Worm (Caenorhabditis elegans) whole organism, L2 larva: ENCODE data around the gene C53B4.3.

Experiments used
- ceh-82 ChIP-seq: fragments of 150-350 bp; optimal IDR thresholded peaks from 2 replicates; lab custom pipeline; 2014; ENCODE audit warnings: missing biosample characterization, missing genetic modification characterization
- lin-39 ChIP-seq: fragments of 150-350 bp; optimal IDR thresholded peaks from 2 replicates; lab custom pipeline; 2014; ENCODE audit warnings: missing biosample characterization, missing genetic modification reagents, missing genetic modification characterization
- nhr-12 ChIP-seq: fragments of 150-350 bp; optimal IDR thresholded peaks from 2 replicates; lab custom pipeline; 2014; ENCODE audit warnings: missing biosample characterization, missing genetic modification characterization
- nhr-21 ChIP-seq: fragments of 150-350 bp; optimal IDR thresholded peaks from 2 replicates; lab custom pipeline; 2014; ENCODE audit warnings: missing biosample characterization, missing genetic modification characterization
- nhr-237 ChIP-seq: fragments of 150-350 bp; optimal IDR thresholded peaks from 2 replicates; lab custom pipeline; 2014; ENCODE audit warnings: missing biosample characterization, missing genetic modification characterization
- nhr-6 ChIP-seq: fragments of 150-350 bp; optimal IDR thresholded peaks from 2 replicates; lab custom pipeline; 2014; ENCODE audit warnings: missing biosample characterization, missing genetic modification characterization
- ztf-11 ChIP-seq: sonication (generic microtip); optimal IDR thresholded peaks from 2 replicates; lab custom pipeline; 2017; ENCODE audit warnings: missing biosample characterization, missing genetic modification characterization
- ztf-4 ChIP-seq: fragments of 150-350 bp; optimal IDR thresholded peaks from 2 replicates; lab custom pipeline; 2014; ENCODE audit warnings: missing biosample characterization, missing genetic modification characterization

ce11 chrIV:8933575-8933974, 39.9 kb downstream of the C53B4.3 start, which contains the start of gene D1046.4:
- TF ChIP-seq ztf-4 (tag; lab: Kevin White, UChicago), result no peak
- TF ChIP-seq nhr-237 (tag; lab: Kevin White, UChicago), result no peak
- no peak for TF ChIP-seq ztf-11
- no peak for TF ChIP-seq nhr-12 (tag; lab: Kevin White, UChicago)
- no peak for TF ChIP-seq lin-39 (tag; lab: Kevin White, UChicago)
- TF ChIP-seq nhr-6 (tag; lab: Kevin White, UChicago), result no peak
- TF ChIP-seq nhr-21 (tag; lab: Kevin White, UChicago), result no peak
- no peak for TF ChIP-seq ceh-82 (tag; lab: Kevin White, UChicago)
